Fruit fly (Drosophila melanogaster): ENCODE results near the gene SerRS.
A peak's percentile ranks its signal among the peaks of the same experiment; 100 is the strongest.

Gene SerRS

DNA sequence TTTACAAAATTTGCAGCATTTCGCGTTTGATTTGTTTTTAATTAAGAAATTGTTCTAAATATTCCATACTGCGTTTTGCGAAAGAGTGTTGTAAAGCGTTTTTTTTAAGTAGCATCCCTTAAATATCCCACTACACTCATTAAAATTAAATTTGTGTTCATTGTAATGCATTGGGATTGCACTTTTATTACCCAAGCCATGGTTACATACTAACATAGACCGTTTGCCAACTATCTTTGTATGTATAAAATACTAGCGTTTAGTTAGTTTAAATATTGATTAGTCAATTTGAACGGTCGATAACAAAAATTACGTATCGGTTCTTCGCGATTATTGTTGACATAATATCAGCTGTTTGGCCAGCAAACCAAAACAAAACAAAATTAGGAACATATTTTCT lies 2.6 kb upstream of the SerRS start, which contains the start of the genes cnir and CG17221 (continued):
- TF ChIP-seq Hnf4 (GFP tag; optimal IDR thresholded peaks at IDR 0.05) (peak; percentile 91), Hr83 (GFP tag; optimal IDR thresholded peaks at IDR 0.05; ENCODE audit: poor library complexity, severe bottlenecking) (peak; percentile 84), GATAd (GFP tag; optimal IDR thresholded peaks at IDR 0.05) (peak; percentile 52), dl (GFP tag; optimal IDR thresholded peaks at IDR 0.05; ENCODE audit: insufficient read depth in 1 of 2, partially characterized antibody in 2 of 2) (no peak), Jra (GFP tag; optimal IDR thresholded peaks at IDR 0.05) (peak; percentile 86), dsf (GFP tag; optimal IDR thresholded peaks at IDR 0.05; ENCODE audit: borderline replicate concordance) (peak; percentile 87), OdsH (GFP tag; optimal IDR thresholded peaks at IDR 0.05) (peak; percentile 69), psq (GFP tag; optimal IDR thresholded peaks at IDR 0.05) (peak; percentile 64)

DNA sequence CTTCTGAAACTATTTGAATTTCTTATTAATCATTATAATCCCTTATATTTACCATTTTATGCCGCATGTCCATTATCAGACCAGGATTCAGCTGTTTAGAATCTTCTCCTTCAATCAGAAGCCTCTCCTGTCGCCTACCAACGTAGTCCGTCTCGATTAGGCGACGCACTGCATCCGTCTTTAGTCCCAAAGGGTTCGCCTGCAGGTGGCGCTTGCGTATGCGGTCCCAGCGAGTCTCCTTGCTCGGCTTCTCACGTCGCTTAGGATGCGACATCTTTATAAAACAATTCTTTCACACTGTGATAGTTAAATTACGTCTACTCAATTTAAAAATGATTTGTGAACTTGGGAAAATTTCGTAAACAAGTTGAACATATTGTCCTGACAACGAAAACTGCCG lies 2.2 kb downstream of the SerRS start, which contains the start of gene CG17258:
TSS of gene CG17258 (minus strand) at position 380 of the 400 bp plus-strand sequence.
- TF ChIP-seq HLH106 (tag; optimal IDR thresholded peaks at IDR 0.05): no peak
- no peak for TF ChIP-seq GATAd (GFP tag; optimal IDR thresholded peaks at IDR 0.05)
- no peak for TF ChIP-seq fru (GFP tag; optimal IDR thresholded peaks at IDR 0.05)
- no peak for TF ChIP-seq OdsH (GFP tag; optimal IDR thresholded peaks at IDR 0.05)
- no peak for TF ChIP-seq br (GFP tag; optimal IDR thresholded peaks at IDR 0.05)
- TF ChIP-seq Abd-B (GFP tag; optimal IDR thresholded peaks at IDR 0.05): no peak
- no peak for TF ChIP-seq Hr83 (GFP tag; optimal IDR thresholded peaks at IDR 0.05; ENCODE audit: poor library complexity, severe bottlenecking)
- no peak for TF ChIP-seq CrebA (GFP tag; optimal IDR thresholded peaks at IDR 0.05; ENCODE audit: borderline replicate concordance)
- no peak for TF ChIP-seq ey (GFP tag; optimal IDR thresholded peaks at IDR 0.05)
- TF ChIP-seq Hr78 (GFP tag; optimal IDR thresholded peaks at IDR 0.05): no peak
- no peak for TF ChIP-seq tai (GFP tag; optimal IDR thresholded peaks at IDR 0.05)
- TF ChIP-seq N (GFP tag; optimal IDR thresholded peaks at IDR 0.05): no peak
- TF ChIP-seq dl (GFP tag; optimal IDR thresholded peaks at IDR 0.05; ENCODE audit: insufficient read depth in 1 of 2, partially characterized antibody in 2 of 2): no peak

DNA sequence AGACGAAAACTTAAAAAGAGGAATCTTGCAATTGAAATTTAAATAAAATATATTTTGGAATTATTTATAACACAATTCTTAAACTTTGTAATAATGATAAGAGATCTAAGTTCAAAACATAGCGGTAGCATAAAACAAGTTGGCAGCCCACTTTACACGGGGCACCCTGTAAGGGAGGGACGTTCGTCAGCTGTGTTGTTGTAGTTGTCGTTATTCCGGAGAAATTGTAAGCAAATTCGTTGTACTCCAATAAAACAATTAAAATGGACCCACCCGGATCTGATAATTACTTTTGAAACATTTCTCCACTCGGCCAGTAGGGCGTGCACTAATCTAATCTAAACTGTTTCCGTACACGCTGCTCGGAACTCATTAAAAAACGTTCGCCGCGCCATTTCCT lies 6.9 kb downstream of the SerRS start, which contains the start of gene GABPI:
TSS of gene GABPI (plus strand) at position 190 of the 400 bp plus-strand sequence.
- TF ChIP-seq Dfd (GFP tag; optimal IDR thresholded peaks at IDR 0.05) (no peak), Hr83 (GFP tag; optimal IDR thresholded peaks at IDR 0.05; ENCODE audit: poor library complexity, severe bottlenecking) (peak; percentile 50), sage (GFP tag; optimal IDR thresholded peaks at IDR 0.05) (no peak), Rel (GFP tag; optimal IDR thresholded peaks at IDR 0.05) (no peak), Rel (tag; optimal IDR thresholded peaks at IDR 0.05) (peak; percentile 8), fru (GFP tag; optimal IDR thresholded peaks at IDR 0.05) (no peak), GATAd (GFP tag; optimal IDR thresholded peaks at IDR 0.05) (peak; percentile 58), Vsx2 (GFP tag; optimal IDR thresholded peaks at IDR 0.05; ENCODE audit: partially characterized antibody) (no peak)

DNA sequence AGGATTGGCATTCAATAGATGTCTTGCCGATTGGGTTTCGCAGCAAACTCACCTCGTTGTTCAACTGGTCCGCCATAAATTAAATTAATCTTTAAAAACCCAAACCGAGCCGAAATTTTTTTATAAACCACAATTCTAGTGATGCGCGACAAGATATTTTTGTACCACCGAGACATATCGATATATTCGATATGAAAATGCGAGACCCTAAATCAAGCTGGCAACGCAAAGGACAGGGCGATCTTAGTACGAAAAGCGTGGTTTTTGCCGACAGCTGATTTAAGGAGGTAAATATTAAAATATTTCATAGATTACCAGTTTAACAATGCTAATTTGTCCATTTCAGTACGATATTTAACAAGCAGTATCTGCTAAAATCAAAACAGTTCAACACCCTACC lies 8.2 kb downstream of the SerRS start, which contains the start of the genes Sf3b2 and CG17219:
TSS of gene Sf3b2 (minus strand) at position 157 of the 400 bp plus-strand sequence.
TSS of gene CG17219 (plus strand) at position 242 of the 400 bp plus-strand sequence.
- TF ChIP-seq CG32264 (GFP tag; optimal IDR thresholded peaks at IDR 0.05): no peak
- TF ChIP-seq woc (GFP tag; optimal IDR thresholded peaks at IDR 0.05): no peak
- no peak for TF ChIP-seq Rel (GFP tag; optimal IDR thresholded peaks at IDR 0.05)
- peak; percentile 21 for TF ChIP-seq Rel (tag; optimal IDR thresholded peaks at IDR 0.05)
- TF ChIP-seq Hr83 (GFP tag; optimal IDR thresholded peaks at IDR 0.05; ENCODE audit: poor library complexity, severe bottlenecking): peak; percentile 49
- TF ChIP-seq Myc (optimal IDR thresholded peaks at IDR 0.05): peak; percentile 35
- no peak for TF ChIP-seq foxo (GFP tag; optimal IDR thresholded peaks at IDR 0.05)

DNA sequence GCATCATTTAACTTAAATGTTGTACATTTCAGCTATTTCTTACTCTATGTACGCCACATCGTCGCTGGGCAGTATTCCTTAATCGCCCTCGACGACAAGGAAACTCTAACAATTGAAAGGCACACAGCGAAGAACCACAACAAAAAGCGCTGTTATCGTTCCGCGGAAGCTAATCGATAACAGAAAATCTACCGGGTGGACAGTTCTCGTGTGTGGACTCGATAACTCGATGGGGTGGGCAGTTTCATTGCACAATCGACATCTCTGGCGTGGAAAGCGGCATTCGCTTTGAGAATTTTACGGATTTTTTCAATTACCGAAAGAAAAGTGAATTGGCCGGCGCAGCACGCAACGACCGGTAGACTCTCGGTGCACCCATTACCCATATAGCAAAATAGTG lies 14.2 kb downstream of the SerRS start, which contains the start of the genes alpha4GT1 and Prp40:
TSS of gene alpha4GT1 (minus strand) at position 156 of the 400 bp plus-strand sequence.
TSS of gene Prp40 (plus strand) at position 241 of the 400 bp plus-strand sequence.
- no peak for TF ChIP-seq lola (GFP tag; optimal IDR thresholded peaks at IDR 0.05)
- no peak for TF ChIP-seq psq (GFP tag; optimal IDR thresholded peaks at IDR 0.05)
- TF ChIP-seq HLH106 (tag; optimal IDR thresholded peaks at IDR 0.05): no peak
- TF ChIP-seq pan (optimal IDR thresholded peaks at IDR 0.05): no peak
- TF ChIP-seq Rel (GFP tag; optimal IDR thresholded peaks at IDR 0.05): no peak
- TF ChIP-seq Rel (tag; optimal IDR thresholded peaks at IDR 0.05): peak; percentile 52
- no peak for TF ChIP-seq Dif (GFP tag; optimal IDR thresholded peaks at IDR 0.05; ENCODE audit: partially characterized antibody)
- TF ChIP-seq Myc (optimal IDR thresholded peaks at IDR 0.05): peak; percentile 22
- TF ChIP-seq fru (GFP tag; optimal IDR thresholded peaks at IDR 0.05): no peak
- no peak for TF ChIP-seq brk (GFP tag; optimal IDR thresholded peaks at IDR 0.05)
